Fruit fly (Drosophila melanogaster) whole organism, embryonic: Measurements from ENCODE around the gene Mo25.

Source experiments
- Bteb2 ChIP-seq: fragments of 200-800 bp; sonication (Bioruptor generic); optimal IDR thresholded peaks from 2 replicates; lab custom pipeline; 2016; ENCODE audit warnings: missing biosample characterization, missing genetic modification characterization
- CG10274 ChIP-seq: fragments of 200-800 bp; sonication (Bioruptor generic); optimal IDR thresholded peaks from 3 replicates; lab custom pipeline; 2017; ENCODE audit warnings: missing biosample characterization, mild to moderate bottlenecking, missing genetic modification characterization
- CG14710 ChIP-seq: fragments of 200-800 bp; sonication (Bioruptor generic); optimal IDR thresholded peaks from 3 replicates; lab custom pipeline; 2019; ENCODE audit warnings: missing biosample characterization, mild to moderate bottlenecking, missing genetic modification characterization, moderate library complexity
- CG15479 ChIP-seq: fragments of 200-800 bp; sonication (Bioruptor generic); optimal IDR thresholded peaks from 3 replicates; lab custom pipeline; 2019; ENCODE audit warnings: missing biosample characterization, mild to moderate bottlenecking, missing genetic modification characterization, moderate library complexity
- CG1647 ChIP-seq: fragments of 200-800 bp; sonication (Bioruptor generic); optimal IDR thresholded peaks from 3 replicates; lab custom pipeline; 2016; ENCODE audit warnings: missing biosample characterization, missing genetic modification characterization
- CG17568 ChIP-seq: fragments of 200-800 bp; sonication (Bioruptor generic); optimal IDR thresholded peaks from 2 replicates; lab custom pipeline; 2018; ENCODE audit warnings: missing biosample characterization, mild to moderate bottlenecking, missing genetic modification characterization, moderate library complexity
- CG17829 ChIP-seq: fragments of 200-800 bp; optimal IDR thresholded peaks from 2 replicates; lab custom pipeline; 2019; ENCODE audit warnings: missing biosample characterization, mild to moderate bottlenecking, missing genetic modification characterization, moderate library complexity
- CG2116 ChIP-seq: fragments of 200-800 bp; sonication (Bioruptor generic); optimal IDR thresholded peaks from 3 replicates; lab custom pipeline; 2018; ENCODE audit warnings: missing biosample characterization, mild to moderate bottlenecking, missing genetic modification characterization
- CG34376 ChIP-seq: fragments of 200-800 bp; sonication (Bioruptor generic); optimal IDR thresholded peaks from 2 replicates; lab custom pipeline; 2018; ENCODE audit warnings: missing biosample characterization, mild to moderate bottlenecking, missing genetic modification characterization
- CG3726 ChIP-seq: fragments of 200-800 bp; sonication (Bioruptor generic); IDR thresholded peaks from 3 replicates; pipeline ENCODE4, ENCODE4 v1.3.6; 2022; ENCODE audit warnings: missing biosample characterization, missing genetic modification characterization
- CG3995 ChIP-seq: fragments of 200-800 bp; sonication (Bioruptor generic); optimal IDR thresholded peaks from 3 replicates; lab custom pipeline; 2016; ENCODE audit warnings: missing biosample characterization, missing genetic modification characterization
- CG4820 ChIP-seq: fragments of 200-800 bp; sonication (Bioruptor generic); optimal IDR thresholded peaks from 3 replicates; lab custom pipeline; 2016; ENCODE audit warnings: missing biosample characterization, missing genetic modification characterization
- CG5245 ChIP-seq: fragments of 200-800 bp; sonication (Bioruptor generic); optimal IDR thresholded peaks from 3 replicates; lab custom pipeline; 2016; ENCODE audit warnings: missing biosample characterization, missing genetic modification characterization
- CG6175 ChIP-seq: fragments of 200-800 bp; sonication (Bioruptor generic); IDR thresholded peaks from 3 replicates; pipeline ENCODE4 v1.3.6; 2022; ENCODE audit warnings: missing biosample characterization, missing genetic modification characterization
- CG6654 ChIP-seq: fragments of 200-800 bp; sonication (Bioruptor generic); optimal IDR thresholded peaks from 2 replicates; lab custom pipeline; 2017; ENCODE audit warnings: missing biosample characterization, mild to moderate bottlenecking, missing genetic modification characterization
- CG6813 ChIP-seq: fragments of 200-800 bp; sonication (Bioruptor generic); optimal IDR thresholded peaks from 2 replicates; lab custom pipeline; 2017; ENCODE audit warnings: missing biosample characterization, missing genetic modification characterization, mild to moderate bottlenecking, moderate library complexity, missing genetic modification reagents
- CG9876 ChIP-seq: fragments of 200-800 bp; sonication (Bioruptor generic); optimal IDR thresholded peaks from 2 replicates; lab custom pipeline; 2016; ENCODE audit warnings: missing biosample characterization, missing genetic modification characterization
- Deaf1 ChIP-seq: fragments of 200-800 bp; optimal IDR thresholded peaks from 3 replicates; lab custom pipeline; 2019; ENCODE audit warnings: missing biosample characterization, mild to moderate bottlenecking, missing genetic modification characterization, moderate library complexity
- Dek ChIP-seq: fragments of 200-800 bp; sonication (Bioruptor generic); optimal IDR thresholded peaks from 3 replicates; lab custom pipeline; 2019; ENCODE audit warnings: missing biosample characterization, mild to moderate bottlenecking, missing genetic modification characterization, moderate library complexity
- Dip2 ChIP-seq: fragments of 200-800 bp; sonication (Bioruptor generic); IDR thresholded peaks from 2 replicates; pipeline ENCODE4 v1.3.6; 2022; ENCODE audit warnings: missing biosample characterization, missing genetic modification characterization
- E2f1 ChIP-seq: fragments of 200-800 bp; sonication (Bioruptor generic); IDR thresholded peaks from 2 replicates; pipeline ENCODE4 v1.3.6; 2022; ENCODE audit warnings: missing biosample characterization, missing genetic modification characterization
- Ets65A ChIP-seq: fragments of 200-800 bp; sonication (Bioruptor generic); peaks from one replicate; lab custom pipeline; 2016; ENCODE audit warnings: missing biosample characterization, missing genetic modification characterization
- GATAe ChIP-seq: fragments of 200-800 bp; sonication (Bioruptor generic); conservative IDR thresholded peaks from 2 replicates; pipeline ENCODE4 v1.3.6; 2022; ENCODE audit warnings: missing biosample characterization, missing genetic modification characterization
- Hey ChIP-seq: fragments of 200-800 bp; sonication (Bioruptor generic); optimal IDR thresholded peaks from 3 replicates; lab custom pipeline; 2018; ENCODE audit warnings: missing biosample characterization, mild to moderate bottlenecking, missing genetic modification characterization
- Hr78 ChIP-seq, 2 experiments: fragments of 200-800 bp in 1 of 2; fragments of >200 bp in 1 of 2; sonication (Bioruptor generic) in 1 of 2; optimal IDR thresholded peaks; 2 replicates each; lab custom pipeline; 2017 to 2019; ENCODE audit warnings: missing biosample characterization in 2 of 2, missing genetic modification characterization in 2 of 2, mild to moderate bottlenecking in 1 of 2, moderate library complexity in 1 of 2
- MTF-1 ChIP-seq: fragments of 200-800 bp; sonication (Bioruptor generic); optimal IDR thresholded peaks from 2 replicates; lab custom pipeline; 2018; ENCODE audit warnings: missing biosample characterization, mild to moderate bottlenecking, missing genetic modification characterization, borderline replicate concordance
- Mad ChIP-seq: fragments of 200-800 bp; sonication (Bioruptor generic); optimal IDR thresholded peaks from 2 replicates; lab custom pipeline; 2016; ENCODE audit warnings: missing biosample characterization, missing genetic modification characterization
- NfI ChIP-seq: fragments of 200-800 bp; sonication (Bioruptor generic); optimal IDR thresholded peaks from 3 replicates; lab custom pipeline; 2018; ENCODE audit warnings: missing biosample characterization, mild to moderate bottlenecking, missing genetic modification characterization, moderate library complexity
- Sry-β ChIP-seq: fragments of 200-800 bp; sonication (Bioruptor generic); optimal IDR thresholded peaks from 2 replicates; lab custom pipeline; 2018; ENCODE audit warnings: missing biosample characterization, mild to moderate bottlenecking, missing genetic modification characterization, moderate library complexity
- Sry-δ ChIP-seq: fragments of 200-800 bp; sonication (Bioruptor generic); optimal IDR thresholded peaks from 2 replicates; lab custom pipeline; 2016; ENCODE audit warnings: missing biosample characterization, missing genetic modification characterization
- bbx ChIP-seq: fragments of 200-800 bp; sonication (Bioruptor generic); IDR thresholded peaks from 2 replicates; pipeline ENCODE4 v1.3.6; 2022; ENCODE audit warnings: missing biosample characterization, missing genetic modification characterization; ENCODE audit not compliant: partially characterized antibody
- br ChIP-seq: fragments of >200 bp; optimal IDR thresholded peaks from 2 replicates; lab custom pipeline; 2017
- ci ChIP-seq: fragments of 200-800 bp; sonication (Bioruptor generic); IDR thresholded peaks from 3 replicates; pipeline ENCODE4 v1.3.6; 2022; ENCODE audit warnings: missing biosample characterization, missing genetic modification characterization
- cwo ChIP-seq: fragments of 200-800 bp; sonication (Bioruptor generic); optimal IDR thresholded peaks from 3 replicates; lab custom pipeline; 2017; ENCODE audit warnings: missing biosample characterization, missing genetic modification characterization, mild to moderate bottlenecking, moderate library complexity, missing genetic modification reagents
- dm ChIP-seq: fragments of 200-800 bp; sonication (Bioruptor generic); optimal IDR thresholded peaks from 3 replicates; lab custom pipeline; 2016; ENCODE audit warnings: missing biosample characterization, missing genetic modification characterization
- dysf ChIP-seq: fragments of 200-800 bp; sonication (Bioruptor generic); IDR thresholded peaks from 3 replicates; pipeline ENCODE4 v1.3.6; 2022; ENCODE audit warnings: missing biosample characterization, missing genetic modification characterization
- exex ChIP-seq: fragments of 200-800 bp; sonication (Bioruptor generic); optimal IDR thresholded peaks from 4 replicates; lab custom pipeline; 2018; ENCODE audit warnings: missing biosample characterization, mild to moderate bottlenecking, missing genetic modification characterization, moderate library complexity
- fd96Cb ChIP-seq: fragments of 200-800 bp; sonication (Bioruptor generic); optimal IDR thresholded peaks from 2 replicates; lab custom pipeline; 2018; ENCODE audit warnings: missing biosample characterization, mild to moderate bottlenecking, missing genetic modification characterization, moderate library complexity
- gfzf ChIP-seq: fragments of 200-800 bp; sonication (Bioruptor generic); optimal IDR thresholded peaks from 2 replicates; lab custom pipeline; 2016; ENCODE audit warnings: missing biosample characterization, mild to moderate bottlenecking, missing genetic modification characterization, moderate library complexity
- gro ChIP-seq: fragments of 200-800 bp; sonication (Bioruptor generic); optimal IDR thresholded peaks from 2 replicates; lab custom pipeline; 2016; ENCODE audit warnings: missing biosample characterization, missing genetic modification characterization
- ken ChIP-seq: fragments of 200-800 bp; sonication (Bioruptor generic); IDR thresholded peaks from 3 replicates; pipeline ENCODE4 v1.3.6; 2022; ENCODE audit warnings: missing biosample characterization, missing genetic modification characterization
- klu ChIP-seq: fragments of 200-800 bp; sonication (Bioruptor generic); IDR thresholded peaks from 2 replicates; pipeline ENCODE4 v1.3.6; 2022; ENCODE audit warnings: missing biosample characterization, missing genetic modification characterization
- lbe ChIP-seq: fragments of 200-800 bp; sonication (Bioruptor generic); optimal IDR thresholded peaks from 2 replicates; lab custom pipeline; 2016; ENCODE audit warnings: missing biosample characterization, mild to moderate bottlenecking, missing genetic modification characterization
- mam ChIP-seq: fragments of 200-800 bp; sonication (Bioruptor generic); optimal IDR thresholded peaks from 3 replicates; lab custom pipeline; 2016; ENCODE audit warnings: missing biosample characterization, missing genetic modification characterization
- oc ChIP-seq: fragments of 200-800 bp; sonication (Bioruptor generic); optimal IDR thresholded peaks from 2 replicates; lab custom pipeline; 2018; ENCODE audit warnings: missing biosample characterization, mild to moderate bottlenecking, missing genetic modification characterization, moderate library complexity
- pros ChIP-seq: fragments of 200-800 bp; sonication (Bioruptor generic); optimal IDR thresholded peaks from 3 replicates; lab custom pipeline; 2019; ENCODE audit warnings: missing biosample characterization, mild to moderate bottlenecking, missing genetic modification characterization, moderate library complexity
- scrt ChIP-seq: fragments of 200-800 bp; sonication (Bioruptor generic); optimal IDR thresholded peaks from 2 replicates; lab custom pipeline; 2018; ENCODE audit warnings: missing biosample characterization, mild to moderate bottlenecking, missing genetic modification characterization, moderate library complexity
- sens ChIP-seq: fragments of 200-800 bp; sonication (Bioruptor generic); peaks from one replicate; lab custom pipeline; 2016; ENCODE audit warnings: missing biosample characterization, missing genetic modification characterization
- tgo ChIP-seq: fragments of 200-800 bp; sonication (Bioruptor generic); IDR thresholded peaks from 3 replicates; pipeline ENCODE4 v1.3.6; 2022; ENCODE audit warnings: missing biosample characterization, missing genetic modification characterization
- vvl ChIP-seq: fragments of 200-800 bp; sonication (Bioruptor generic); IDR thresholded peaks from 2 replicates; pipeline ENCODE4 v1.3.6; 2022; ENCODE audit warnings: missing biosample characterization, missing genetic modification characterization

The Mo25 gene

dm6 chr3L:16615132-16615709 lies at the start of gene Mo25 (continued):
- TF ChIP-seq lbe (GFP tag; lab: Kevin White, UChicago) (peak; percentile 83), oc (no peak), Deaf1 (tag; lab: Kevin White, UChicago) (peak; percentile 17), Hr78 (GFP tag; optimal IDR thresholded peaks at IDR 0.05; lab: Kevin White, UChicago) (no peak), ci (GFP tag; lab: Robert Waterston, UW) (peak; percentile 54; the same call in 2 of the 3 replicates), scrt (GFP tag; lab: Kevin White, UChicago) (peak; percentile 14), fd96Cb (tag; lab: Kevin White, UChicago) (no peak), CG17829 (tag; lab: Kevin White, UChicago) (peak; percentile 56), dm (GFP tag; lab: Kevin White, UChicago) (no peak), CG9876 (no peak), CG6813 (GFP tag; lab: Kevin White, UChicago) (peak; percentile 9), CG34376 (GFP tag; lab: Kevin White, UChicago) (peak; percentile 18), CG6654 (GFP tag; lab: Kevin White, UChicago) (no peak), E2f1 (GFP tag; lab: Robert Waterston, UW) (0 out of 2 replicates have a peak, but pooled peaks have one; percentile 16), Dip2 (GFP tag; lab: Robert Waterston, UW) (no peak), CG10274 (no peak), Ets65A (GFP tag; lab: Kevin White, UChicago) (peak; percentile 11), Mad (no peak), mam (GFP tag; lab: Kevin White, UChicago) (peak; percentile 7), bbx (GFP tag; lab: Robert Waterston, UW) (peak; percentile 79), CG15479 (GFP tag; lab: Kevin White, UChicago) (no peak), Dek (tag; lab: Kevin White, UChicago) (peak; percentile 43), CG3995 (peak; percentile 13), Bteb2 (GFP tag; lab: Kevin White, UChicago) (peak; percentile 39), klu (GFP tag; lab: Robert Waterston, UW) (no peak), vvl (GFP tag; lab: Robert Waterston, UW) (peak; percentile 77), ken (GFP tag; lab: Robert Waterston, UW) (no peak), CG17568 (no peak), br (no peak), dysf (GFP tag; lab: Robert Waterston, UW) (0 out of 3 replicates have a peak, but pooled peaks have one; percentile 36)
- TF ChIP-seq, all 482 proteins: peak for 176

DNA sequence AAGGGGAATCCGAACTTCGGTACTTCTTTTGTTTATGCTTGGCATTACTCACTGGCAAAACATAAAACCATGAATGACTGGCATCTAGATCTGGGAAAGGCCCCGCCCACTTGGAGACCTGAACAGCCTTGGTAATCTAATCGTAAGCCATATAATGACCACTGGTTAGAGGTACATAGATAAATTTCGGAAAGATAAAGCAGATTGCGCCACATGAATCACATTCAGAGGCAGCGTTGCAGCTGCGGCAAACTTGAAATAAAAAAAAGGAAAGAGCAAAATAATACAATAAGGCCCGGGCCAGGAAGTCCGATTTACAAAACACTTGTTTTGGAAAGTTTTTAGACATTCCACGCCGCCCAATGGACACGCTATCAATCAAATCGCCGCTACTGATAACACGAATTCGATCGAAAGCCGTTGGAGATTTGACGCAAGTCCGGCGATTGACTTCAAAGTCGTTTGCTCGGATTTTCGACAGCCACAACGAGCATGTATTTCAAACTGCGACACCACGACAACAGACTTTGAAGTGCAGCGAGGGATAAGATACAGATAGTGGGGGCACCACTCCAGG lies 49.0 kb upstream of the Mo25 start:
- TF ChIP-seq CG5245 (GFP tag; lab: Kevin White, UChicago) (no peak), CG4820 (GFP tag; lab: Kevin White, UChicago) (no peak), Hey (no peak), NfI (GFP tag; lab: Kevin White, UChicago) (no peak), CG6175 (GFP tag; lab: Robert Waterston, UW) (no peak), GATAe (GFP tag; lab: Robert Waterston, UW) (peak; percentile 29; the same call in 1 of the 2 replicates), gro (GFP tag; lab: Kevin White, UChicago) (no peak), CG2116 (GFP tag; lab: Kevin White, UChicago) (no peak), gfzf (no peak), pros (GFP tag; lab: Kevin White, UChicago) (no peak), CG1647 (GFP tag; lab: Kevin White, UChicago) (no peak), MTF-1 (GFP tag; lab: Kevin White, UChicago) (no peak), cwo (GFP tag; lab: Kevin White, UChicago) (no peak), tgo (GFP tag; lab: Robert Waterston, UW) (no peak), CG6654 (GFP tag; lab: Kevin White, UChicago) (no peak), Sry-β (no peak), Sry-δ (GFP tag; lab: Kevin White, UChicago) (no peak), CG3726 (no peak), CG14710 (no peak), exex (peak; percentile 94), sens (no peak)
